Fruit fly (Drosophila melanogaster) Kc167 (cell line): ENCODE results near the gene CG33287.

Source experiments
- Myc ChIP-seq: fragments of >200 bp; optimal IDR thresholded peaks from 2 replicates; lab custom pipeline; 2017; ENCODE audit warnings: missing external identifiers
- Sin3A ChIP-seq: fragments of >200 bp; optimal IDR thresholded peaks from 2 replicates; lab custom pipeline; 2018; ENCODE audit warnings: missing external identifiers
- h ChIP-seq: fragments of >200 bp; optimal IDR thresholded peaks from 3 replicates; lab custom pipeline; 2018; ENCODE audit warnings: missing external identifiers
- insv ChIP-seq: fragments of >200 bp; optimal IDR thresholded peaks from 3 replicates; lab custom pipeline; 2018; ENCODE audit warnings: missing external identifiers
- psq ChIP-seq: fragments of >200 bp; optimal IDR thresholded peaks from 2 replicates; lab custom pipeline; 2017; ENCODE audit warnings: missing external identifiers
- ttk ChIP-seq: sonication (Bioruptor generic); optimal IDR thresholded peaks from 2 replicates; lab custom pipeline; 2017; ENCODE audit warnings: missing external identifiers

Gene CG33287

dm6 chr3L:20948404-20948803, 22.1 kb downstream of the CG33287 start:
- TF ChIP-seq ttk (no peak), insv (lab: Kevin White, UChicago) (no peak), Sin3A (lab: Kevin White, UChicago) (no peak), h (no peak), psq (no peak)

- TF ChIP-seq psq (no peak), Myc (lab: Kevin White, UChicago) (no peak), h (no peak), insv (lab: Kevin White, UChicago) (no peak), Sin3A (lab: Kevin White, UChicago) (no peak), ttk (no peak)
Observed at dm6 chr3L:20946944-20947343, 23.5 kb downstream of the CG33287 start.

- TF ChIP-seq ttk: no peak
Observed at dm6 chr3L:20946054-20946453, 24.4 kb downstream of the CG33287 start.

dm6 chr3L:20944180-20944579, 26.3 kb downstream of the CG33287 start:
- TF ChIP-seq Myc (lab: Kevin White, UChicago): no peak
- no peak for TF ChIP-seq Sin3A (lab: Kevin White, UChicago)
- no peak for TF ChIP-seq ttk
- no peak for TF ChIP-seq psq
- TF ChIP-seq insv (lab: Kevin White, UChicago): no peak
- no peak for TF ChIP-seq h

DNA sequence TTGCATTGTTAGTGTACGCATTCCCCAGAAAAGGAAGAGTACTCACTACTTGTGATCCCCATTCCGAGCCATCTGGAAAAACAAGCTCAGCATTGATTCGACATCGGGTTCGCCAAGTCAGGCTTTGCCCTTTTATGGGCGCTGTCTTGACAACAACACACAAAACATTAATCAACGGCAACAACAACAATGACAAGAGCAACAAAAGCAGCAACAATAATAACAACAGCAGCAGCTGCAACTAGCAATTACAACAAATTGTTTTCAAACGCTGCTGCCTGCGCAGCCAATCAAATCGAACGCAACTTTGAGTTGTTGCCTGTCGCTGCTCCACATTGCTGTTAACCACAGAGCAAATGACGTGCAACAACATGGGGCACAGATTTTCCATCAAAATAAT, 28.4 kb downstream of the CG33287 start:
- TF ChIP-seq ttk: no peak
- no peak for TF ChIP-seq Sin3A (lab: Kevin White, UChicago)
- TF ChIP-seq insv (lab: Kevin White, UChicago): no peak
- TF ChIP-seq psq: no peak
- TF ChIP-seq h: no peak
- TF ChIP-seq Myc (lab: Kevin White, UChicago): no peak

- TF ChIP-seq Myc (lab: Kevin White, UChicago) (no peak), psq (no peak), ttk (no peak), insv (lab: Kevin White, UChicago) (no peak), h (no peak), Sin3A (lab: Kevin White, UChicago) (no peak)
Observed at dm6 chr3L:20933706-20934105, 36.8 kb downstream of the CG33287 start.

dm6 chr3L:20932556-20932955, 37.9 kb downstream of the CG33287 start:
- TF ChIP-seq psq (no peak), ttk (no peak), insv (lab: Kevin White, UChicago) (no peak), h (no peak), Sin3A (lab: Kevin White, UChicago) (no peak), Myc (lab: Kevin White, UChicago) (no peak)

DNA sequence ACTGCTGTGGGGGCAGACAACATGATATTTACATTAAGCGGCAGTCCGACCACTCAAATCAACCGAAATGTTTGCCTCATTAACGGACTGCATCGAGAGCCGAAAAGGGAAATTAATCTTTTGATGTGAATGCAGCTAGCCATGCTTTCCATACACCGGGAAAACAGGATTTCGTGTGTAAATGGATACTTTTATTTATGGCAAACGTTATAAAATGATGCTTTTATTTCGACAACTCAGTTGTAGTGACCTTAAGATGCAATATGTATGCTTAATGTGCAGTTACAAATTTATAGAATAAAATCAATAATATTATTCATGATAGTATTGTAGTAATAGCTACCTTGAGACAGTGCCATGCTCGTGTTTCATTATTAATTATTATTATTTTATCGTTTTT, 39.0 kb downstream of the CG33287 start:
- TF ChIP-seq Sin3A (lab: Kevin White, UChicago) (no peak), ttk (no peak), insv (lab: Kevin White, UChicago) (no peak), h (no peak), psq (no peak), Myc (lab: Kevin White, UChicago) (no peak)

- TF ChIP-seq ttk: no peak
- TF ChIP-seq Myc (lab: Kevin White, UChicago): no peak
- TF ChIP-seq psq: no peak
- TF ChIP-seq Sin3A (lab: Kevin White, UChicago): no peak
- no peak for TF ChIP-seq insv (lab: Kevin White, UChicago)
- no peak for TF ChIP-seq h
Observed at dm6 chr3L:20930059-20930785, 40.2 kb downstream of the CG33287 start.

DNA sequence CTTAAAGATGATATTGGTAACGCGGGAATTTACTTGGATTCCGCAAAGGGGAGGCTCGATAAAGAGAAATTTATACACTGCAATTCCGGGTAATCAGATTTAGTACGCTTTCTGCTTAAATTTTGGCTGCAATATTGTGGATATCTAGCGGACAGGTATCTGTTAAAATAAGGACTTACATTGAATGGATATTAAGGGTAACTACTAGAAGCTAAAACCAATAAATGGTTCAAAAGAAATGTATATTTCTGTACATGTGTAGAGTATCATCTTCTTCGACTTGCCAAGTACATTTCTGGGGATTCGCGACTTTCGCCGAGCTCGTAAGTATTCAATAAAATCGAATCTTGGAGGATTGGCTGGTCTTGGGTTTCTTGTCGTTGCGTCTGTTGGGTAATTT, 41.0 kb downstream of the CG33287 start:
- TF ChIP-seq h (no peak), Myc (lab: Kevin White, UChicago) (no peak), Sin3A (lab: Kevin White, UChicago) (no peak), ttk (no peak), insv (lab: Kevin White, UChicago) (no peak), psq (no peak)

DNA sequence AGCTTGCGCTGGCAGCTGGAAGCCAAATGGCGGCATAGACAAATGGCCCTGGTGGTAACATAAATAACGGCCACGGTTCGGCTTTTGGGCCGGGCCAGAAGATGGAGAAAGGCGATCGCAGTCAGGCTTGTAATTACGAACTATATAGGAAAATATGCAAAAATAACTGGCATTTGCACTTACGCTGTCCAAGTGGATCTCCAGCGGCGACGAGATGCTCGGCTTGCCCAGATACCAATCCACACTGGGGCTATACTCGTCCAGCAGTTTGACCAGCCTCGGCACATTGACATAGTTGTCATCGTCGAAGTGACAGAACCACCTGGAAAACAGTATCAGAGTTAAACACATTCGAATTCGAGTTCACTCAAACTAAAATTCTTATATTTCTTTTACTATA, 42.9 kb downstream of the CG33287 start, which contains the start of gene CG10589:
Gene CG10589, plus strand, starts transcription at position 301 of the 400 bp plus-strand sequence.
- TF ChIP-seq h: no peak
- TF ChIP-seq Sin3A (lab: Kevin White, UChicago): no peak

- no peak for TF ChIP-seq ttk
- TF ChIP-seq Sin3A (lab: Kevin White, UChicago): no peak
- no peak for TF ChIP-seq psq
- no peak for TF ChIP-seq h
- TF ChIP-seq insv (lab: Kevin White, UChicago): no peak
- TF ChIP-seq Myc (lab: Kevin White, UChicago): no peak
Observed at dm6 chr3L:20923030-20923591, 47.4 kb downstream of the CG33287 start.

- TF ChIP-seq psq (no peak), h (no peak), Sin3A (lab: Kevin White, UChicago) (no peak), Myc (lab: Kevin White, UChicago) (no peak), ttk (no peak), insv (lab: Kevin White, UChicago) (no peak)
Observed at dm6 chr3L:20922279-20922830, 48.1 kb downstream of the CG33287 start.
